Fruit fly (Drosophila melanogaster) whole organism, embryonic: Measurements from ENCODE around the gene Mvd.

Experiments
- Atf3 ChIP-seq: fragments of 200-800 bp; sonication (Bioruptor generic); optimal IDR thresholded peaks from 3 replicates; lab custom pipeline; 2016; ENCODE audit warnings: missing biosample characterization, missing genetic modification characterization
- CG10209 ChIP-seq: fragments of 200-800 bp; sonication (Bioruptor generic); optimal IDR thresholded peaks from 3 replicates; lab custom pipeline; 2017; ENCODE audit warnings: missing biosample characterization, mild to moderate bottlenecking, missing genetic modification characterization, missing genetic modification reagents
- CG1024 ChIP-seq: fragments of 200-800 bp; sonication (Bioruptor generic); IDR thresholded peaks from 2 replicates; pipeline ENCODE4 v1.3.6; 2022; ENCODE audit warnings: missing biosample characterization, missing genetic modification characterization
- CG11456 ChIP-seq: fragments of 200-800 bp; sonication (Bioruptor generic); IDR thresholded peaks from 3 replicates; pipeline ENCODE4 v1.3.6; 2022; ENCODE audit warnings: missing biosample characterization, missing genetic modification characterization
- CG13123 ChIP-seq: fragments of 200-800 bp; sonication (Bioruptor generic); optimal IDR thresholded peaks from 2 replicates; lab custom pipeline; 2016; ENCODE audit warnings: missing biosample characterization, missing genetic modification characterization
- CG13287 ChIP-seq: fragments of 200-800 bp; sonication (Bioruptor generic); IDR thresholded peaks from 2 replicates; pipeline ENCODE4 v1.3.6; 2022; ENCODE audit warnings: missing biosample characterization, missing genetic modification characterization; ENCODE audit not compliant: partially characterized antibody
- CG13775 ChIP-seq: fragments of 200-800 bp; sonication (Bioruptor generic); optimal IDR thresholded peaks from 3 replicates; lab custom pipeline; 2017; ENCODE audit warnings: missing biosample characterization, mild to moderate bottlenecking, missing genetic modification characterization
- CG1647 ChIP-seq: fragments of 200-800 bp; sonication (Bioruptor generic); optimal IDR thresholded peaks from 3 replicates; lab custom pipeline; 2016; ENCODE audit warnings: missing biosample characterization, missing genetic modification characterization
- CG16813 ChIP-seq: fragments of 200-800 bp; sonication (Bioruptor generic); IDR thresholded peaks from 3 replicates; pipeline ENCODE4 v1.3.6; 2022; ENCODE audit warnings: missing biosample characterization, missing genetic modification characterization; ENCODE audit not compliant: partially characterized antibody
- CG17385 ChIP-seq: fragments of 200-800 bp; sonication (Bioruptor generic); optimal IDR thresholded peaks from 3 replicates; lab custom pipeline; 2018; ENCODE audit warnings: missing biosample characterization, mild to moderate bottlenecking, missing genetic modification characterization
- CG17568 ChIP-seq: fragments of 200-800 bp; sonication (Bioruptor generic); optimal IDR thresholded peaks from 2 replicates; lab custom pipeline; 2018; ENCODE audit warnings: missing biosample characterization, mild to moderate bottlenecking, missing genetic modification characterization, moderate library complexity
- CG17612 ChIP-seq: fragments of 200-800 bp; sonication (Bioruptor generic); IDR thresholded peaks from 2 replicates; pipeline ENCODE4 v1.3.6; 2022; ENCODE audit warnings: missing biosample characterization, missing genetic modification characterization
- CG18764 ChIP-seq: fragments of 200-800 bp; sonication (Bioruptor generic); optimal IDR thresholded peaks from 3 replicates; lab custom pipeline; 2016; ENCODE audit warnings: missing biosample characterization, missing genetic modification characterization
- CG2120 ChIP-seq: fragments of 200-800 bp; sonication (Bioruptor generic); optimal IDR thresholded peaks from 3 replicates; lab custom pipeline; 2016; ENCODE audit warnings: missing biosample characterization, missing genetic modification characterization
- CG34224 ChIP-seq: fragments of 200-800 bp; sonication (Bioruptor generic); IDR thresholded peaks from 3 replicates; pipeline ENCODE4 v1.3.6; 2022; ENCODE audit warnings: missing biosample characterization, missing genetic modification characterization; ENCODE audit not compliant: partially characterized antibody
- CG4360 ChIP-seq: fragments of 200-800 bp; sonication (Bioruptor generic); IDR thresholded peaks from 2 replicates; pipeline ENCODE4 v1.3.6; 2022; ENCODE audit warnings: missing biosample characterization, missing genetic modification characterization
- CG5245 ChIP-seq: fragments of 200-800 bp; sonication (Bioruptor generic); optimal IDR thresholded peaks from 3 replicates; lab custom pipeline; 2016; ENCODE audit warnings: missing biosample characterization, missing genetic modification characterization
- CG6654 ChIP-seq: fragments of 200-800 bp; sonication (Bioruptor generic); optimal IDR thresholded peaks from 2 replicates; lab custom pipeline; 2017; ENCODE audit warnings: missing biosample characterization, mild to moderate bottlenecking, missing genetic modification characterization
- CG8089 ChIP-seq: fragments of 200-800 bp; sonication (Bioruptor generic); optimal IDR thresholded peaks from 3 replicates; lab custom pipeline; 2016; ENCODE audit warnings: missing biosample characterization, missing genetic modification characterization
- CG8944 ChIP-seq: fragments of 200-800 bp; sonication (Bioruptor generic); optimal IDR thresholded peaks from 3 replicates; lab custom pipeline; 2016; ENCODE audit warnings: missing biosample characterization, missing genetic modification characterization
- CG9437 ChIP-seq: fragments of 200-800 bp; sonication (Bioruptor generic); optimal IDR thresholded peaks from 2 replicates; lab custom pipeline; 2018; ENCODE audit warnings: missing biosample characterization, mild to moderate bottlenecking, missing genetic modification characterization
- CG9727 ChIP-seq: fragments of 200-800 bp; sonication (Bioruptor generic); optimal IDR thresholded peaks from 3 replicates; lab custom pipeline; 2017; ENCODE audit warnings: missing biosample characterization, mild to moderate bottlenecking, missing genetic modification characterization
- CG9797 ChIP-seq: fragments of 200-800 bp; sonication (Bioruptor generic); optimal IDR thresholded peaks from 3 replicates; lab custom pipeline; 2018; ENCODE audit warnings: missing biosample characterization, mild to moderate bottlenecking, missing genetic modification characterization
- D19B ChIP-seq: fragments of 200-800 bp; sonication (Bioruptor generic); optimal IDR thresholded peaks from 2 replicates; lab custom pipeline; 2017; ENCODE audit warnings: missing biosample characterization, mild to moderate bottlenecking, missing genetic modification characterization
- Dad ChIP-seq: fragments of 200-800 bp; sonication (Bioruptor generic); optimal IDR thresholded peaks from 3 replicates; lab custom pipeline; 2016; ENCODE audit warnings: missing biosample characterization, missing genetic modification characterization
- Dfd ChIP-seq, 2 experiments: fragments of >200 bp; optimal IDR thresholded peaks; 2 replicates each; lab custom pipeline; 2017; ENCODE audit warnings: missing biosample characterization in 2 of 2, missing genetic modification characterization in 2 of 2
- Ets97D ChIP-seq: fragments of 200-800 bp; sonication (Bioruptor generic); optimal IDR thresholded peaks from 3 replicates; lab custom pipeline; 2016; ENCODE audit warnings: missing biosample characterization, missing genetic modification characterization
- HHEX ChIP-seq: fragments of 200-800 bp; sonication (Bioruptor generic); optimal IDR thresholded peaks from 3 replicates; lab custom pipeline; 2017; ENCODE audit warnings: missing biosample characterization, mild to moderate bottlenecking, missing genetic modification characterization, missing genetic modification reagents
- Hr39 ChIP-seq: fragments of >200 bp; optimal IDR thresholded peaks from 2 replicates; lab custom pipeline; 2017
- Lim3 ChIP-seq: fragments of 200-800 bp; sonication (Bioruptor generic); IDR thresholded peaks from 2 replicates; pipeline ENCODE4 v1.3.6; 2022; ENCODE audit warnings: missing biosample characterization, missing genetic modification characterization
- MBD-R2 ChIP-seq: fragments of 200-800 bp; sonication (Bioruptor generic); IDR thresholded peaks from 2 replicates; pipeline ENCODE4 v1.3.6; 2022; ENCODE audit warnings: missing biosample characterization, missing genetic modification characterization
- Mad ChIP-seq: fragments of 200-800 bp; sonication (Bioruptor generic); optimal IDR thresholded peaks from 2 replicates; lab custom pipeline; 2016; ENCODE audit warnings: missing biosample characterization, missing genetic modification characterization
- NK7.1 ChIP-seq: fragments of 200-800 bp; sonication (Bioruptor generic); optimal IDR thresholded peaks from 3 replicates; lab custom pipeline; 2016; ENCODE audit warnings: missing biosample characterization, missing genetic modification characterization
- Nf-YC ChIP-seq: fragments of 200-800 bp; optimal IDR thresholded peaks from 3 replicates; lab custom pipeline; 2019; ENCODE audit warnings: missing biosample characterization, mild to moderate bottlenecking, missing genetic modification characterization, moderate library complexity
- Optix ChIP-seq: fragments of 200-800 bp; sonication (Bioruptor generic); IDR thresholded peaks from 3 replicates; pipeline ENCODE4 v1.3.6; 2022; ENCODE audit warnings: missing biosample characterization, missing genetic modification characterization
- Sry-β ChIP-seq: fragments of 200-800 bp; sonication (Bioruptor generic); optimal IDR thresholded peaks from 2 replicates; lab custom pipeline; 2018; ENCODE audit warnings: missing biosample characterization, mild to moderate bottlenecking, missing genetic modification characterization, moderate library complexity
- Ssrp ChIP-seq: fragments of 200-800 bp; sonication (Bioruptor generic); optimal IDR thresholded peaks from 2 replicates; lab custom pipeline; 2018; ENCODE audit warnings: missing biosample characterization, mild to moderate bottlenecking, missing genetic modification characterization, moderate library complexity
- Taf1 ChIP-seq: fragments of 200-800 bp; sonication (Bioruptor generic); IDR thresholded peaks from 2 replicates; pipeline ENCODE4 v1.3.6; 2022; ENCODE audit warnings: missing biosample characterization, missing genetic modification characterization
- al ChIP-seq: fragments of 200-800 bp; sonication (Bioruptor generic); IDR thresholded peaks from 2 replicates; pipeline ENCODE4 v1.3.6; 2022; ENCODE audit warnings: missing biosample characterization, missing genetic modification characterization
- chm ChIP-seq: fragments of 200-800 bp; sonication (Bioruptor generic); IDR thresholded peaks from 2 replicates; pipeline ENCODE4 v1.3.6; 2022; ENCODE audit warnings: missing biosample characterization, missing genetic modification characterization
- ci ChIP-seq: fragments of 200-800 bp; sonication (Bioruptor generic); IDR thresholded peaks from 3 replicates; pipeline ENCODE4 v1.3.6; 2022; ENCODE audit warnings: missing biosample characterization, missing genetic modification characterization
- danr ChIP-seq: fragments of 200-800 bp; sonication (Bioruptor generic); IDR thresholded peaks from 2 replicates; pipeline ENCODE4 v1.3.6; 2022; ENCODE audit warnings: missing biosample characterization, missing genetic modification characterization
- dmrt99B ChIP-seq: fragments of 200-800 bp; sonication (Bioruptor generic); optimal IDR thresholded peaks from 2 replicates; lab custom pipeline; 2018; ENCODE audit warnings: missing biosample characterization, mild to moderate bottlenecking, missing genetic modification characterization, moderate library complexity
- eve ChIP-seq, 2 experiments: fragments of >200 bp; optimal IDR thresholded peaks; 2 replicates each; lab custom pipeline; 2017; ENCODE audit warnings: missing biosample characterization in 2 of 2, missing genetic modification characterization in 2 of 2
- grn ChIP-seq: fragments of 200-800 bp; sonication (Bioruptor generic); optimal IDR thresholded peaks from 3 replicates; lab custom pipeline; 2017; ENCODE audit warnings: missing biosample characterization, missing genetic modification characterization
- hbn ChIP-seq: fragments of 200-800 bp; sonication (Bioruptor generic); IDR thresholded peaks from 2 replicates; pipeline ENCODE4 v1.3.6; 2022; ENCODE audit warnings: missing biosample characterization, missing genetic modification characterization; ENCODE audit not compliant: partially characterized antibody
- ken ChIP-seq: fragments of 200-800 bp; sonication (Bioruptor generic); IDR thresholded peaks from 3 replicates; pipeline ENCODE4 v1.3.6; 2022; ENCODE audit warnings: missing biosample characterization, missing genetic modification characterization
- ranshi ChIP-seq: fragments of 200-800 bp; sonication (Bioruptor generic); IDR thresholded peaks from 2 replicates; pipeline ENCODE4 v1.3.6; 2022; ENCODE audit warnings: missing biosample characterization, missing genetic modification characterization
- sob ChIP-seq: fragments of 200-800 bp; sonication (Bioruptor generic); IDR thresholded peaks from 2 replicates; pipeline ENCODE4 v1.3.6; 2022; ENCODE audit warnings: missing biosample characterization, missing genetic modification characterization
- tio ChIP-seq: fragments of 200-800 bp; sonication (Bioruptor generic); optimal IDR thresholded peaks from 2 replicates; lab custom pipeline; 2017; ENCODE audit warnings: missing biosample characterization, missing genetic modification characterization, inconsistent platforms
- trh ChIP-seq: fragments of 200-800 bp; sonication (Bioruptor generic); optimal IDR thresholded peaks from 2 replicates; lab custom pipeline; 2016; ENCODE audit warnings: missing biosample characterization, missing genetic modification characterization
- vnd ChIP-seq: fragments of 200-800 bp; sonication (Bioruptor generic); IDR thresholded peaks from 3 replicates; pipeline ENCODE4 v1.3.6; 2022; ENCODE audit warnings: missing biosample characterization, missing genetic modification characterization; ENCODE audit not compliant: partially characterized antibody

Mvd gene

dm6 chrX:15733995-15734394, 15.0 kb upstream of the Mvd start, which contains the start of the genes CG12379 and MagR (continued):
- TF ChIP-seq trh (GFP tag; lab: Kevin White, UChicago) (no peak), MBD-R2 (peak; percentile 48; the same call in 1 of the 2 replicates), CG6654 (no peak), HHEX (no peak), Atf3 (GFP tag; lab: Kevin White, UChicago) (no peak), Taf1 (GFP tag; lab: Robert Waterston, UW) (peak; percentile 30; the same call in 1 of the 2 replicates), CG8089 (GFP tag; lab: Kevin White, UChicago) (no peak), D19B (GFP tag; lab: Kevin White, UChicago) (no peak), CG11456 (no peak), Nf-YC (peak; percentile 72), sob (peak; percentile 58), CG1647 (peak; percentile 45), NK7.1 (GFP tag; lab: Kevin White, UChicago) (peak; percentile 27), Mad (GFP tag; lab: Kevin White, UChicago) (peak; percentile 30), tio (GFP tag; lab: Kevin White, UChicago) (no peak), CG17568 (GFP tag; lab: Kevin White, UChicago) (no peak), grn (no peak), CG1024 (GFP tag; lab: Robert Waterston, UW) (no peak), Hr39 (no peak), chm (GFP tag; lab: Robert Waterston, UW) (no peak), CG4360 (GFP tag; lab: Robert Waterston, UW) (no peak), CG13287 (GFP tag; lab: Robert Waterston, UW) (peak; percentile 78), CG16813 (GFP tag; lab: Robert Waterston, UW) (peak; percentile 87), CG13775 (GFP tag; lab: Kevin White, UChicago) (peak; percentile 59), Ets97D (GFP tag; lab: Kevin White, UChicago) (peak; percentile 30), CG9437 (peak; percentile 16), CG5245 (no peak), eve (GFP tag; optimal IDR thresholded peaks at IDR 0.05; lab: Kevin White, UChicago) (no peak), hbn (GFP tag; lab: Robert Waterston, UW) (peak; percentile 66), ranshi (GFP tag; lab: Robert Waterston, UW) (0 out of 2 replicates have a peak, but pooled peaks have one; percentile 31), Dfd (GFP tag; optimal IDR thresholded peaks at IDR 0.05; lab: Kevin White, UChicago) (no peak), CG9797 (GFP tag; lab: Kevin White, UChicago) (no peak), Sry-β (GFP tag; lab: Kevin White, UChicago) (peak; percentile 87), danr (0 out of 2 replicates have a peak, but pooled peaks have one; percentile 15), CG34224 (GFP tag; lab: Robert Waterston, UW) (peak; percentile 71), ken (GFP tag; lab: Robert Waterston, UW) (no peak), CG13123 (GFP tag; lab: Kevin White, UChicago) (no peak), Dad (peak; percentile 48), CG17612 (no peak), CG8944 (GFP tag; lab: Kevin White, UChicago) (no peak), al (peak; percentile 65), ci (GFP tag; lab: Robert Waterston, UW) (no peak), Optix (GFP tag; lab: Robert Waterston, UW) (no peak), Lim3 (no peak), dmrt99B (tag; lab: Kevin White, UChicago) (no peak), Ssrp (tag; lab: Kevin White, UChicago) (peak; percentile 44), CG2120 (GFP tag; lab: Kevin White, UChicago) (peak; percentile 79), CG17385 (GFP tag; lab: Kevin White, UChicago) (peak; percentile 61), CG9727 (GFP tag; lab: Kevin White, UChicago) (peak; percentile 64), CG10209 (no peak), vnd (GFP tag; lab: Robert Waterston, UW) (peak; percentile 75), CG18764 (GFP tag; lab: Kevin White, UChicago) (no peak)
